Fruit fly (Drosophila melanogaster) whole organism, adult: ENCODE results near the gene CG46313.

Source experiments
- CG11617 ChIP-seq: fragments of 200-800 bp; sonication (Bioruptor generic); optimal IDR thresholded peaks from 2 replicates; lab custom pipeline; 2017; ENCODE audit warnings: mild to moderate bottlenecking, missing biosample characterization, missing genetic modification reagents, missing genetic modification characterization
- CG14711 ChIP-seq: fragments of 200-800 bp; sonication (Bioruptor generic); optimal IDR thresholded peaks from 2 replicates; lab custom pipeline; 2018; ENCODE audit warnings: missing biosample characterization, mild to moderate bottlenecking, missing genetic modification characterization, moderate library complexity
- CG5204 ChIP-seq: fragments of 200-800 bp; sonication (Bioruptor generic); optimal IDR thresholded peaks from 2 replicates; lab custom pipeline; 2016; ENCODE audit warnings: missing biosample characterization, missing genetic modification characterization
- CG7045 ChIP-seq: fragments of 200-800 bp; sonication (Bioruptor generic); optimal IDR thresholded peaks from 2 replicates; lab custom pipeline; 2017; ENCODE audit warnings: missing biosample characterization, mild to moderate bottlenecking, missing genetic modification characterization
- cnc ChIP-seq, 2 experiments: fragments of >200 bp; optimal IDR thresholded peaks; 2 replicates each; lab custom pipeline; 2017
- kay ChIP-seq: fragments of 200-800 bp; sonication (Bioruptor generic); peaks from one replicate; lab custom pipeline; 2016; ENCODE audit warnings: missing biosample characterization, missing genetic modification characterization, borderline replicate concordance
- tj ChIP-seq: fragments of 200-800 bp; sonication (Bioruptor generic); optimal IDR thresholded peaks from 3 replicates; lab custom pipeline; 2017; ENCODE audit warnings: missing biosample characterization, mild to moderate bottlenecking, missing genetic modification characterization, moderate library complexity

- no peak for TF ChIP-seq kay (GFP tag; lab: Kevin White, UChicago)
- peak; percentile 8 for TF ChIP-seq CG11617
- peak; percentile 73 for TF ChIP-seq CG14711
- TF ChIP-seq cnc (optimal IDR thresholded peaks at IDR 0.05; lab: Kevin White, UChicago) = no peak
- no peak for TF ChIP-seq CG5204
- TF ChIP-seq tj (GFP tag; lab: Kevin White, UChicago) = no peak
- peak; percentile 85 for TF ChIP-seq CG7045 (GFP tag; lab: Kevin White, UChicago)
Observed at dm6 chr3R:26963747-26964174, 14.6 kb upstream of the CG46313 start.
